Worm (Caenorhabditis elegans) whole organism, L2 larva: ENCODE measurements around the gene F54D8.6.

ENCODE experiments used
- F13H6.1 ChIP-seq: sonication (generic microtip); optimal IDR thresholded peaks from 2 replicates; lab custom pipeline; 2016; ENCODE audit warnings: missing genetic modification characterization, missing compliant biosample characterization
- fos-1 ChIP-seq: fragments of 150-350 bp; optimal IDR thresholded peaks from 2 replicates; lab custom pipeline; 2014; ENCODE audit warnings: missing biosample characterization, missing genetic modification characterization
- nhr-23 ChIP-seq: fragments of 150-350 bp; optimal IDR thresholded peaks from 2 replicates; lab custom pipeline; 2014; ENCODE audit warnings: missing biosample characterization, missing genetic modification reagents, missing genetic modification characterization
- nhr-6 ChIP-seq: fragments of 150-350 bp; optimal IDR thresholded peaks from 2 replicates; lab custom pipeline; 2014; ENCODE audit warnings: missing biosample characterization, missing genetic modification characterization
- snpc-4 ChIP-seq: fragments of 150-350 bp; optimal IDR thresholded peaks from 2 replicates; lab custom pipeline; 2014; ENCODE audit warnings: missing biosample characterization, missing genetic modification characterization
- zag-1 ChIP-seq: fragments of 150-350 bp; optimal IDR thresholded peaks from 2 replicates; lab custom pipeline; 2014; ENCODE audit warnings: missing biosample characterization, missing genetic modification characterization

ce11 chrIII:5094506-5094905, 8.3 kb upstream of the F54D8.6 start, which contains the start of gene F54D8.10:
- TF ChIP-seq nhr-6 (no peak), snpc-4 (tag; lab: Kevin White, UChicago) (no peak), nhr-23 (tag; lab: Kevin White, UChicago) (no peak), fos-1 (tag; lab: Kevin White, UChicago) (no peak), F13H6.1 (no peak), zag-1 (tag; lab: Kevin White, UChicago) (no peak)
